Fruit fly (Drosophila melanogaster): ENCODE data around the gene meng.
A peak's percentile ranks its signal among the peaks of the same experiment; 100 is the strongest.

meng gene

dm6 chr2L:6696229-6696628 is 46.1 kb upstream of the meng start:
- TF ChIP-seq Rfx (GFP tag; IDR thresholded peaks at IDR 0.05) (no peak), zen2 (GFP tag; IDR thresholded peaks at IDR 0.05; ENCODE audit: partially characterized antibody) (no peak), Hr3 (GFP tag; optimal IDR thresholded peaks at IDR 0.05) (no peak), CG17328 (GFP tag; IDR thresholded peaks at IDR 0.05) (no peak), ssp (GFP tag; IDR thresholded peaks at IDR 0.05) (no peak), esg (GFP tag; conservative IDR thresholded peaks at IDR 0.05) (no peak), CG9817 (tag; optimal IDR thresholded peaks at IDR 0.05) (no peak), CG3726 (GFP tag; IDR thresholded peaks at IDR 0.05) (no peak), CG17912 (GFP tag; optimal IDR thresholded peaks at IDR 0.05) (no peak), Med (GFP tag) (no peak), Drgx (GFP tag; IDR thresholded peaks at IDR 0.05) (no peak), NC2α (GFP tag; optimal IDR thresholded peaks at IDR 0.05) (no peak), nau (GFP tag; optimal IDR thresholded peaks at IDR 0.05) (no peak), ab (GFP tag; optimal IDR thresholded peaks at IDR 0.05) (no peak), CG16863 (GFP tag; optimal IDR thresholded peaks at IDR 0.05) (no peak), pfk (GFP tag; optimal IDR thresholded peaks at IDR 0.05) (no peak), oc (tag; optimal IDR thresholded peaks at IDR 0.05) (peak; percentile 43), CG18619 (GFP tag; optimal IDR thresholded peaks at IDR 0.05) (no peak), CG12391 (tag; optimal IDR thresholded peaks at IDR 0.05) (no peak), grn (GFP tag; optimal IDR thresholded peaks at IDR 0.05) (peak; percentile 94), CG3838 (GFP tag; optimal IDR thresholded peaks at IDR 0.05) (no peak), Stat92E (GFP tag; optimal IDR thresholded peaks at IDR 0.05) (peak in 1 of 3 experiments; percentile 79), gfzf (GFP tag; optimal IDR thresholded peaks at IDR 0.05) (no peak), CG14667 (GFP tag; IDR thresholded peaks at IDR 0.05) (no peak)

dm6 chr2L:6698387-6698786 is 43.9 kb upstream of the meng start:
- TF ChIP-seq ab (GFP tag; optimal IDR thresholded peaks at IDR 0.05) (no peak), CG9609 (GFP tag; optimal IDR thresholded peaks at IDR 0.05) (no peak), CG12104 (GFP tag; optimal IDR thresholded peaks at IDR 0.05) (no peak), shn (GFP tag; optimal IDR thresholded peaks at IDR 0.05) (no peak), da (GFP tag; optimal IDR thresholded peaks at IDR 0.05) (no peak), CG13287 (GFP tag; IDR thresholded peaks at IDR 0.05; ENCODE audit: partially characterized antibody) (no peak), az2 (GFP tag; optimal IDR thresholded peaks at IDR 0.05) (peak; percentile 38), MTF-1 (GFP tag; optimal IDR thresholded peaks at IDR 0.05; ENCODE audit: borderline replicate concordance) (no peak), CG14014 (GFP tag; IDR thresholded peaks at IDR 0.05) (peak; percentile 58; the same call in 1 of the 2 replicates), Mad (GFP tag; optimal IDR thresholded peaks at IDR 0.05) (no peak), D19A (tag; optimal IDR thresholded peaks at IDR 0.05) (peak; percentile 11), ash1 (GFP tag; optimal IDR thresholded peaks at IDR 0.05) (no peak), dmrt99B (tag; optimal IDR thresholded peaks at IDR 0.05) (peak; percentile 48), pnt (GFP tag; optimal IDR thresholded peaks at IDR 0.05) (no peak), CG13123 (GFP tag; optimal IDR thresholded peaks at IDR 0.05) (peak; percentile 2), sd (tag; optimal IDR thresholded peaks at IDR 0.05) (no peak), CG16815 (GFP tag; optimal IDR thresholded peaks at IDR 0.05) (no peak), CG18262 (tag; optimal IDR thresholded peaks at IDR 0.05) (peak; percentile 47), slbo (GFP tag; IDR thresholded peaks at IDR 0.05) (peak; percentile 71), CG1024 (GFP tag; IDR thresholded peaks at IDR 0.05) (0 out of 2 replicates have a peak, but pooled peaks have one; percentile 17), Xbp1 (GFP tag; optimal IDR thresholded peaks at IDR 0.05) (peak; percentile 50), tap (tag; optimal IDR thresholded peaks at IDR 0.05) (peak; percentile 37), CG17359 (tag; optimal IDR thresholded peaks at IDR 0.05) (peak; percentile 31), hb (GFP tag; IDR thresholded peaks at IDR 0.05; ENCODE audit: partially characterized antibody) (no peak), CG6654 (GFP tag; optimal IDR thresholded peaks at IDR 0.05) (no peak), CG14965 (GFP tag; optimal IDR thresholded peaks at IDR 0.05; ENCODE audit: borderline replicate concordance) (no peak), Oli (tag; optimal IDR thresholded peaks at IDR 0.05) (peak; percentile 53), Ssrp (tag; optimal IDR thresholded peaks at IDR 0.05) (peak; percentile 42)
